Worm (Caenorhabditis elegans): ENCODE results near the gene daf-36.

DNA sequence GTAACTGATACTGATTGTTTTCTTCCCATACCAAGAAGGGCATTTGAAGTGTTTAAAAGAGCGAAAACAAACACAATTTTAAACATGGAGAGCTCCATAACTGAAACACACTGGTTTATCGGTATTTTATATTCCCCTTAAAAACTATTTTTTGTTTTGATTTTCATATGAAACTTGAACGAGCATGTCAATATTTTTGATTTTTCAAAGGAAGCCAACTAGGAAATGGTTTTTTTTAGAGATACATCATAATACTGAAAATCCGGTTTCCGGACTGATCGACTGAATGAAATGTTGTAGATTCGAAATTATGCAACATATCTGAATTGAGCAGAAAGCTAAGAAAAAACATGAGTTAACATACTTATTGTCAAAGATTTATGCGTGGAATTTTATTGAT is 1.8 kb upstream of the daf-36 start, which contains the start of gene ttr-19:
- TF ChIP-seq unc-62 (GFP tag; optimal IDR thresholded peaks at IDR 0.05) (no peak), ztf-11 (tag; optimal IDR thresholded peaks at IDR 0.05) (no peak), nhr-12 (tag; optimal IDR thresholded peaks at IDR 0.05) (no peak), pha-4 (tag; optimal IDR thresholded peaks at IDR 0.05) (no peak), ceh-83 (GFP tag; optimal IDR thresholded peaks at IDR 0.05) (no peak)

All from whole organism, mixed stage, embryonic.